Fruit fly (Drosophila melanogaster): ENCODE results near the gene hyx.
A peak's percentile ranks its signal among the peaks of the same experiment; 100 is the strongest.

The hyx gene

DNA sequence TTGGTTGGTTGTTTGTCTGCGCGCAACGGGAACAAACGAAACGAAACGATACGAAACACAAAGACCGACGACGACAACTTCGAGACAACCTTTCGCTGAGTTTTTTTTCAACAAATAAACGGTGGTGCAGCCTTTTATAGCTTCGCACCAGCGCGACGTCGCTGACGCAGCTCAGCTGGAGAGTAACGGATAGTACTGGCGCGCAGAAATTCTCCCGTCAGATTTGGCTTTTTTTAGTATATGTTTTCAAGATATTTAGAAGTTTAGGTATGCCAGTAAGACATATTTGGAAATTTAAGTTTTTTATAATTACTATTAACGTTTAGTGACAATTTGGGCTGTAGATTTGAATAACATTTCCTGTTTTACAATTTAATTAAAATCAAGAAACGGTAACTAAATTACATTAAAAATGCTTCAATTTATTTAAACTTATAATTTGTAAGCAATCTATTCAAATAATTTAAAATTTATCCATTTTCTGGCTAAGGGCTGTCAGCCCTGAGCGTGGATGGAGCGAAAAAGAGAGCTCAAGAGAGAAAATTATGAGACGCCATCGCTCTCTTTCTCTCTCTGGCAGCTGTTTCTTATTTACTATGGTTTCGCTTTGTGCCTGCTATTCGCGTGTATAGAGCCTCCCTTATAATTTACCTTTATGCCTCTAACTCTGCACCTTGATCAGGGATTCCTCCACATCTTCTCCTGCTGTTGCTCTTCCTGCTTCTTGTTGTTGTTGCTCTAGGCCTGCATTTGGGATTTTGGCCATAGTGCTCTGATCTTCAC is 4.8 kb upstream of the hyx start:
- peak; percentile 79 for TF ChIP-seq Pif1B (GFP tag; optimal IDR thresholded peaks at IDR 0.05)
- peak; percentile 89 for TF ChIP-seq CG8301 (tag; optimal IDR thresholded peaks at IDR 0.05)
- 0 out of 2 replicates have a peak, but pooled peaks have one; percentile 18 for TF ChIP-seq CG12605 (GFP tag; IDR thresholded peaks at IDR 0.05)
- TF ChIP-seq CG34367 (tag; optimal IDR thresholded peaks at IDR 0.05) = peak; percentile 81
- peak; percentile 78 for TF ChIP-seq CG17806 (tag; optimal IDR thresholded peaks at IDR 0.05)
- peak; percentile 88 for TF ChIP-seq CG9948 (tag; optimal IDR thresholded peaks at IDR 0.05)
- peak; percentile 88 for TF ChIP-seq D1 (tag; optimal IDR thresholded peaks at IDR 0.05)
- TF ChIP-seq rn (GFP tag; IDR thresholded peaks at IDR 0.05) = no peak
- peak; percentile 83 for TF ChIP-seq CG32121 (GFP tag; IDR thresholded peaks at IDR 0.05)
- peak; percentile 94 for TF ChIP-seq CG8159 (tag; optimal IDR thresholded peaks at IDR 0.05)
- peak; percentile 82 for TF ChIP-seq Pif1A (GFP tag; optimal IDR thresholded peaks at IDR 0.05)
- peak; percentile 59 for TF ChIP-seq gl (tag; optimal IDR thresholded peaks at IDR 0.05)
- TF ChIP-seq CG13204 (GFP tag; optimal IDR thresholded peaks at IDR 0.05) = peak; percentile 70
- TF ChIP-seq Ets98B (GFP tag; IDR thresholded peaks at IDR 0.05) = no peak; the same call in 1 of the 2 replicates
- peak; percentile 84 for TF ChIP-seq Snoo (tag; optimal IDR thresholded peaks at IDR 0.05)
- peak; percentile 67; the same call in 1 of the 3 replicates for TF ChIP-seq CG4496 (GFP tag; IDR thresholded peaks at IDR 0.05)
- 0 out of 2 replicates have a peak, but pooled peaks have one; percentile 16 for TF ChIP-seq CG10348 (GFP tag; IDR thresholded peaks at IDR 0.05)
- peak; percentile 44; the same call in 1 of the 3 replicates for TF ChIP-seq fd96Ca (GFP tag; IDR thresholded peaks at IDR 0.05)
- peak; percentile 15 for TF ChIP-seq EcR (GFP tag; optimal IDR thresholded peaks at IDR 0.05)
- TF ChIP-seq CG14655 (GFP tag; optimal IDR thresholded peaks at IDR 0.05) = peak; percentile 91
- TF ChIP-seq CG15710 (tag; optimal IDR thresholded peaks at IDR 0.05) = peak; percentile 90

dm6 chr3R:9035252-9035651 is 3.3 kb upstream of the hyx start:
- TF ChIP-seq Ets98B (GFP tag; IDR thresholded peaks at IDR 0.05) = no peak
- no peak for TF ChIP-seq D1 (tag; optimal IDR thresholded peaks at IDR 0.05)
- no peak for TF ChIP-seq CG9948 (tag; optimal IDR thresholded peaks at IDR 0.05)
- TF ChIP-seq CG15710 (tag; optimal IDR thresholded peaks at IDR 0.05) = no peak
- no peak for TF ChIP-seq CG10348 (GFP tag; IDR thresholded peaks at IDR 0.05)
- no peak for TF ChIP-seq fd96Ca (GFP tag; IDR thresholded peaks at IDR 0.05)
- no peak for TF ChIP-seq EcR (GFP tag; optimal IDR thresholded peaks at IDR 0.05)
- no peak for TF ChIP-seq CG34367 (tag; optimal IDR thresholded peaks at IDR 0.05)

DNA sequence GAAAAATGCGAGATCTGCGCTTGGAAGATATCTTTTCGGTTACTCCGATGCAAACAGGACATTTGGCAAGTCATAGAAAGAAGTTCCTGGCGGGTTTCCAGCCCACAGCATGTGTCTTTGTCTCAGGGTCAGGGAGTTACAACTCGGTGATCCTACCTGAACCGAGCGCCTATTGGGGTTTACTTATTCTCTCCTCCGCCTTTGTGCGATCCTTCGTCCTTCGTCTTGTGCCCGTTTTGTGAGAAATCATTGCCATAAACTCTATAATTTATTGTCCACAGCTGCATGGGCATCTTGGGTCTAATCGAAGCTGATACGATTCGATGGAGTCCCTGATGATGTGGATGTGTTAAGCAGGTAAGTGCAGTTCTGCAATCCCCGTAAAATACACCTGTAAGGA is 614 bp upstream of the hyx start:
- TF ChIP-seq CG9948 (tag; optimal IDR thresholded peaks at IDR 0.05) (no peak), CG8301 (tag; optimal IDR thresholded peaks at IDR 0.05) (no peak)

DNA sequence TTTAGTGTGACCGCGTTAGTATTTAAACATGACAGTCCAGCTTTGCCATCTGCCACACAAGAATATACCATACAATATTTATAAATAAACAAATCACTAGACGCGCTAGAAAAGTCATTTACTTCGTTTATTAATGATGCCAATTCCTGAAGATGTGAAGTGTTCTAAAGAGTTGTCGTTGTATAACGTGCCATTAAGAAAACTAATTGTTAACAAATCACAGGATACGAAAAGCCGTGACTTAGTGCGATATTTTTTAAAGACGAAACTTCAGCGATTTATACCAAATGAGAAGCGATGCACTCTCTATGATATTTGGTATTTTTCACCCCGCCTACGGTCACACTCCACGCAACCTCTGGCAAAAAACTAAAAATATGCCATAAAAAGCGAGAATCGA is 888 bp downstream of the hyx start, which contains the start of gene neur:
TSS of gene neur (minus strand) at position 24 of the 400 bp plus-strand sequence.
- TF ChIP-seq Pif1B (GFP tag; optimal IDR thresholded peaks at IDR 0.05) = no peak
- no peak for TF ChIP-seq CG8159 (tag; optimal IDR thresholded peaks at IDR 0.05)
- no peak for TF ChIP-seq CG10348 (GFP tag; IDR thresholded peaks at IDR 0.05)
- no peak for TF ChIP-seq CG13204 (GFP tag; optimal IDR thresholded peaks at IDR 0.05)
- no peak for TF ChIP-seq CG12605 (GFP tag; IDR thresholded peaks at IDR 0.05)
- TF ChIP-seq gl (tag; optimal IDR thresholded peaks at IDR 0.05) = no peak
- no peak for TF ChIP-seq CG34367 (tag; optimal IDR thresholded peaks at IDR 0.05)
- no peak for TF ChIP-seq EcR (GFP tag; optimal IDR thresholded peaks at IDR 0.05)
- TF ChIP-seq rn (GFP tag; IDR thresholded peaks at IDR 0.05) = no peak
- no peak for TF ChIP-seq CG32121 (GFP tag; IDR thresholded peaks at IDR 0.05)

DNA sequence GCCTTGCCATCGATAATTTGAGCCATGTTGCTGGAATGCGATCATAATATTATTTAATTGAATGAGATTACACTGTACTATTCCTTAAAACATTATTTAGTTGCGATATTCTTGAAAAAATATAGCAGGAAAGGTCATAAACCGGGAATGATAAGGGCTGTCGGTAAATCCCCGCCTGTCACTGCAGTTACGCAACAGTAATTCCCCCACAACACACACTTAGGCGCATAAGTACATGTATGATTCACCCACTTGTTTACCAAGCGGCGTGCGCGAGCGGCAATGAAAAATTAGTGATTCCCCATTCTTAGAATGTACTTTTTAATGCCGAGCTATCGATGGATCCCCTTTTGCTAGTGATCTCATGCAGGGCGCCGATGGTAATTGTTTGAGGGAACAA is 5.0 kb downstream of the hyx start:
- no peak for TF ChIP-seq CG17806 (tag; optimal IDR thresholded peaks at IDR 0.05)
- peak; percentile 78 for TF ChIP-seq EcR (GFP tag; optimal IDR thresholded peaks at IDR 0.05)

dm6 chr3R:9045733-9046132 is 7.2 kb downstream of the hyx start:
- TF ChIP-seq CG13204 (GFP tag; optimal IDR thresholded peaks at IDR 0.05) (no peak), gl (tag; optimal IDR thresholded peaks at IDR 0.05) (no peak)

dm6 chr3R:9046954-9047353 is 8.4 kb downstream of the hyx start:
- TF ChIP-seq CG15710 (tag; optimal IDR thresholded peaks at IDR 0.05) (no peak), rn (GFP tag; IDR thresholded peaks at IDR 0.05) (no peak), CG10348 (GFP tag; IDR thresholded peaks at IDR 0.05) (no peak), CG17806 (tag; optimal IDR thresholded peaks at IDR 0.05) (no peak), CG4496 (GFP tag; IDR thresholded peaks at IDR 0.05) (no peak), CG9948 (tag; optimal IDR thresholded peaks at IDR 0.05) (no peak), Ets98B (GFP tag; IDR thresholded peaks at IDR 0.05) (no peak), EcR (GFP tag; optimal IDR thresholded peaks at IDR 0.05) (no peak), Pif1A (GFP tag; optimal IDR thresholded peaks at IDR 0.05) (no peak), Snoo (tag; optimal IDR thresholded peaks at IDR 0.05) (no peak), CG32121 (GFP tag; IDR thresholded peaks at IDR 0.05) (no peak), CG8159 (tag; optimal IDR thresholded peaks at IDR 0.05) (no peak), CG8301 (tag; optimal IDR thresholded peaks at IDR 0.05) (no peak), gl (tag; optimal IDR thresholded peaks at IDR 0.05) (no peak), Pif1B (GFP tag; optimal IDR thresholded peaks at IDR 0.05) (no peak), CG12605 (GFP tag; IDR thresholded peaks at IDR 0.05) (no peak), CG13204 (GFP tag; optimal IDR thresholded peaks at IDR 0.05) (no peak), fd96Ca (GFP tag; IDR thresholded peaks at IDR 0.05) (no peak)

Measured in whole organism, pupa.